Worm (Caenorhabditis elegans) whole organism, midembryonic: Measurements from ENCODE around the gene srbc-40.

ENCODE experiments used
- T22C8.4 ChIP-seq: fragments of 200-800 bp; sonication (Bioruptor generic); IDR thresholded peaks from 2 replicates; pipeline ENCODE4 v1.3.6; 2022; ENCODE audit warnings: missing genetic modification characterization, missing compliant biosample characterization
- cog-1 ChIP-seq: sonication (generic microtip); optimal IDR thresholded peaks from 2 replicates; lab custom pipeline; 2016; ENCODE audit warnings: missing genetic modification characterization, missing compliant biosample characterization
- flt-1 ChIP-seq: fragments of 200-800 bp; sonication (Bioruptor generic); IDR thresholded peaks from 2 replicates; pipeline ENCODE4 v1.3.6; 2022; ENCODE audit warnings: missing genetic modification characterization, missing compliant biosample characterization
- klf-2 ChIP-seq: fragments of 200-800 bp; sonication (Bioruptor generic); conservative IDR thresholded peaks from 2 replicates; pipeline ENCODE4 v1.3.6; 2022; ENCODE audit warnings: missing genetic modification reagents, missing genetic modification characterization, missing compliant biosample characterization
- med-1 ChIP-seq: sonication (generic microtip); optimal IDR thresholded peaks from 2 replicates; lab custom pipeline; 2017; ENCODE audit warnings: missing genetic modification characterization, mild to moderate bottlenecking, missing compliant biosample characterization, antibody characterized with exemption, missing genetic modification reagents; ENCODE audit not compliant: insufficient read depth
- ref-1 ChIP-seq: fragments of 200-800 bp; sonication (Bioruptor generic); conservative IDR thresholded peaks from 2 replicates; pipeline ENCODE4 v1.3.6; 2022; ENCODE audit warnings: missing genetic modification reagents, missing genetic modification characterization, missing compliant biosample characterization
- tab-1 ChIP-seq: fragments of 200-800 bp; sonication (Bioruptor generic); IDR thresholded peaks from 2 replicates; pipeline ENCODE4 v1.3.6; 2022; ENCODE audit warnings: missing genetic modification characterization, missing compliant biosample characterization
- ztf-23 ChIP-seq: fragments of 200-800 bp; sonication (Bioruptor generic); IDR thresholded peaks from 2 replicates; pipeline ENCODE4 v1.3.6; 2022; ENCODE audit warnings: missing genetic modification reagents, missing genetic modification characterization, missing compliant biosample characterization
- ztf-29 ChIP-seq: fragments of 200-800 bp; sonication (Bioruptor generic); IDR thresholded peaks from 2 replicates; pipeline ENCODE4 v1.3.6; 2022; ENCODE audit warnings: missing genetic modification reagents, missing genetic modification characterization, missing compliant biosample characterization

The srbc-40 gene

DNA sequence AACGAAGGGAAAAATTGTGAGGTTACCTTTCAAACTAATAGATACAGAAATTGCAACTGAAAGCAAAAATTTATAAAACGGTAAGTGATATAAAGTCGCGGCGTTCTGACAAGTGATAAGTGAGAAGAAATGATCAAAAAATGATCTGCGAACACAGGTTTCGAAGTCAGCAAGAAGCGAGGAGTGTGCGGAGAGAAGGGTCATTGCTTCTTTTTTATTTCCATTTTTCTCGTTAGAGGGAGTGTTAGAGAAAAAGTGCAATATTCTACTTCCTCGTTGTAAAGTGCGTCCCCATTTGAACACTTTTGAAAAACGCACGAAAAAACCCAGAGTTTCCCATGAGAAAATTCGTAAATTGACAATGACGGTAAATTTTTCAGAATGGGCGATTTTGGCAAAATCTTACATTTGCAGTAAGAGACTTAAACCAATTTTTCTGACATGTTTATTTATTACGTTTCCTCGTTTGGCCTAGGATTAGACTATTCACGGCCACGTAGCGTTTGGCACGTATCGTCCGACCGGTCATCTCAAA is 43.0 kb downstream of the srbc-40 start, which contains the start of the genes fbxa-72 and srx-21:
Gene fbxa-72 (minus strand): TSS at position 204 of the 535 bp plus-strand sequence.
Gene srx-21 (plus strand): TSS at position 485 of the 535 bp plus-strand sequence.
- TF ChIP-seq ztf-23 (GFP tag; lab: Robert Waterston, UW) = no peak
- TF ChIP-seq T22C8.4 (GFP tag; lab: Robert Waterston, UW) = no peak
- TF ChIP-seq med-1 = no peak
- no peak for TF ChIP-seq cog-1 (tag; lab: Kevin White, UChicago)

DNA sequence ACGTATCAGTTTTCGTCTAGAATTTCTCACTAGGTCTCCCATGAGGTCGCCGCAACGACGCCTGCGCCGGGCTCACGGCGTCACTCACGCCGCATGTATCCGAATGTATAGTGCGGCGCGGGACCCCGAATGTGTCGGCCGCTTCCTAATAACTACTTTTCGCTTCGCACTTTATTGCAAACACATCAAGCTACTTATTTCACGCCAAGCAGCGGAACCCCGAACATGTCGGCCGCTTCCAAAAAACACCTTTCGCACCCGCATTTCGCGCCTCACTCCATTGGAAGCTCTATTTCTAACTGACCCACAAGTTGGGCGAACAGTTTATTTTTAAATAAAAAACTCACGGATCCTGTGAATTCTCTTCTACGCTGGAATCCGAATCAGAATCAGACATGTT is 43.5 kb downstream of the srbc-40 start:
- TF ChIP-seq ztf-23 (GFP tag; lab: Robert Waterston, UW) (no peak), med-1 (no peak), flt-1 (no peak), ztf-29 (no peak), cog-1 (tag; lab: Kevin White, UChicago) (no peak), T22C8.4 (GFP tag; lab: Robert Waterston, UW) (no peak), tab-1 (GFP tag; lab: Robert Waterston, UW) (no peak), klf-2 (no peak), ref-1 (GFP tag; lab: Robert Waterston, UW) (no peak)

DNA sequence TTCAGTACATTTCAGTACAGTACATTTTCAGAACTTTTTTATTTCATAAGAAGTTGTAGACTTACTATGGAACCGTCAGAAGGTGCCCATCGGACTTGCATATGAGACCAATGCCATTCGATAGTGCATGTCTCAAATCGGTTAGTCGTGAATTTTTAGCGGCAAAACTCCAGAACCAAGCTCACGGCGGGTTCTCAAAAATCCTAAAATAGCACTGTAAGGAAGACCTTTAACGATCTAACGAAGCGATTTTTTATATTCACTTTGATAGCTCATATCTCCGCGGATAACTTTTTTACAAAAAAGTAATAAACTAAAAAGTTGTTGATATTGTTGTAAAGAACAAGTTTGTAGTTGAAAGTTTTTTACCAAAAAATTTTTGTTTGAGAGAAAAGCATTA is 45.4 kb downstream of the srbc-40 start, which contains the start of gene sru-25:
Gene sru-25 (minus strand): TSS at position 101 of the 400 bp plus-strand sequence.
- no peak for TF ChIP-seq ref-1 (GFP tag; lab: Robert Waterston, UW)
- no peak for TF ChIP-seq ztf-29
- no peak for TF ChIP-seq med-1
- no peak for TF ChIP-seq klf-2
- no peak for TF ChIP-seq T22C8.4 (GFP tag; lab: Robert Waterston, UW)
- TF ChIP-seq flt-1 = no peak
- TF ChIP-seq tab-1 (GFP tag; lab: Robert Waterston, UW) = no peak

DNA sequence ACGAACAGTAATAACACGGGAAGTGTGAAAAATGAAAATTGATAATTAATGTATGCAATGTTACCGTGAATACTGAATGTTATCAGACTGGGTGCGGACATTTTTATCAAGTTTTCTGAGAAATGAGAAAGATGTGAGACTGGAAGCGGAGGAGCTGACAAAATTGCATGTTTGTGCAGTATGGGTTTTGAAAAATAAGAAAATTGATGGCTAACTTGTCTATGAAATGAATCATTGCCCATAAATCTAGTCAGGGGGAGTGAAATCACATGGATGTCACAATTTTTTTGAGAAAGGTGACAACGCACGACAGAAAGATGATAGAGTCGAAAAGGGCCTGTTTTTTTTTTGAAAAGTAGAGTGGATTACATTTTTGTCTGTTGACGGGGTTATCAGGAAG is 48.3 kb downstream of the srbc-40 start, which contains the start of gene sru-24:
Gene sru-24 (minus strand): TSS at position 101 of the 400 bp plus-strand sequence.
- TF ChIP-seq tab-1 (GFP tag; lab: Robert Waterston, UW) (no peak), med-1 (no peak), ref-1 (GFP tag; lab: Robert Waterston, UW) (no peak), ztf-23 (GFP tag; lab: Robert Waterston, UW) (no peak), cog-1 (tag; lab: Kevin White, UChicago) (no peak)

DNA sequence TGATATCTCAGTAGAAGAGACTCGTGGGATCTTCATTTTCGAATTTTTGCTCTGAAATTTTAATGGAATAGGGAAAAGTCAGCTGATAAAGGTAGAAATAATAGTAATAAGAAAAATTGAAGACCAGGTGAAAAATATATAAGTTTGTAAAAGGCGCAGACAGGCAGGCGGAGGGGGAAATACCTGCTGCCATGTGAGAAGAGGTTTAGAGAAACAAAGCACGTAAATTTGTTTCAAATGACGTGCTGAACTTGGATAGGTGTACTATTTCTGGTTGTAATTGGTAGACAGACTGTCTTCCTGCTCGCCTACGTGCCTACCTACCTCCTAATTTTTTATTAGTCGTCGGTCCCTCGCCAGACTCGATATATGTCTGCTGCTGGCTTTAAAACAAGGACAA is 52.2 kb downstream of the srbc-40 start, which contains the start of gene nhr-180:
Gene nhr-180 (minus strand): TSS at position 52 of the 400 bp plus-strand sequence.
- TF ChIP-seq ztf-29 = no peak
- no peak for TF ChIP-seq klf-2
- TF ChIP-seq flt-1 = no peak
- no peak for TF ChIP-seq ref-1 (GFP tag; lab: Robert Waterston, UW)
- TF ChIP-seq ztf-23 (GFP tag; lab: Robert Waterston, UW) = no peak
- no peak for TF ChIP-seq tab-1 (GFP tag; lab: Robert Waterston, UW)
- TF ChIP-seq med-1 = no peak
- no peak for TF ChIP-seq T22C8.4 (GFP tag; lab: Robert Waterston, UW)
- no peak for TF ChIP-seq cog-1 (tag; lab: Kevin White, UChicago)
